Fruit fly (Drosophila melanogaster): ENCODE results near the gene Cds.

The Cds gene

DNA sequence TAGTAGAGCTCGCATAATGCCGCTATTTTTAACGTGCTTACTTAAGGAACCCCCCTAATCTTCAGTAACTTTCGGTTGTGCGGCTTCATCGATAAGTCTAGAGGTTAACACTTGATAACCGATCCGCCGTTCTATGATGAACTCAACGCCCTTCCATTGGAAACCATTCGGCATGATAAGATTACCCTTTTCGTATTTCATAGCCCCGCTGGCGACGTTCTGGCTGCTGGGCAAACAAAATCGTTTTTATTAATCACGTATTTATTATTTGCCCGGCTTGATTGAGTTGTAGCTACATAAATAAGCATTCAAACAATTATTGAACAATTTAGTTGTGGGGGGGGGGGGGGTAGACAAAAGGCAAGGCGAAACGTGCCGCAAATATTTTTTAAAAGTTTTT is 34.0 kb upstream of the Cds start (continued):
- TF ChIP-seq seq (GFP tag; IDR thresholded peaks at IDR 0.05) (no peak), trh (GFP tag; optimal IDR thresholded peaks at IDR 0.05) (no peak), Dad (GFP tag; optimal IDR thresholded peaks at IDR 0.05) (no peak), CG17361 (GFP tag; IDR thresholded peaks at IDR 0.05) (no peak), CG6654 (GFP tag; optimal IDR thresholded peaks at IDR 0.05) (no peak), z (GFP tag; IDR thresholded peaks at IDR 0.05) (no peak), CG34224 (GFP tag; IDR thresholded peaks at IDR 0.05; ENCODE audit: partially characterized antibody) (no peak), CG7556 (GFP tag; optimal IDR thresholded peaks at IDR 0.05) (no peak), CG32772 (GFP tag; IDR thresholded peaks at IDR 0.05) (no peak), pum (GFP tag; optimal IDR thresholded peaks at IDR 0.05) (no peak), Dfd (GFP tag; optimal IDR thresholded peaks at IDR 0.05) (no peak), kay (GFP tag; optimal IDR thresholded peaks at IDR 0.05) (no peak), unpg (GFP tag; optimal IDR thresholded peaks at IDR 0.05) (peak; percentile 11), gfzf (GFP tag; optimal IDR thresholded peaks at IDR 0.05) (no peak), fu2 (GFP tag; optimal IDR thresholded peaks at IDR 0.05) (no peak), HLH3B (GFP tag; IDR thresholded peaks at IDR 0.05) (no peak), H15 (GFP tag; IDR thresholded peaks at IDR 0.05) (no peak), hth (optimal IDR thresholded peaks at IDR 0.05) (no peak), Doc2 (GFP tag; IDR thresholded peaks at IDR 0.05) (no peak), otp (GFP tag; IDR thresholded peaks at IDR 0.05) (0 out of 3 replicates have a peak, but pooled peaks have one; percentile 11), CG15479 (GFP tag; optimal IDR thresholded peaks at IDR 0.05) (no peak), ttk (GFP tag; IDR thresholded peaks at IDR 0.05) (no peak), Optix (GFP tag; IDR thresholded peaks at IDR 0.05) (no peak), CoRest (tag; optimal IDR thresholded peaks at IDR 0.05) (no peak), amos (GFP tag; IDR thresholded peaks at IDR 0.05; ENCODE audit: partially characterized antibody) (no peak), ase (GFP tag; IDR thresholded peaks at IDR 0.05) (no peak), CG10431 (GFP tag; optimal IDR thresholded peaks at IDR 0.05) (no peak), her (GFP tag; optimal IDR thresholded peaks at IDR 0.05) (no peak), CG18599 (GFP tag; optimal IDR thresholded peaks at IDR 0.05) (peak; percentile 48), CG9932 (GFP tag; IDR thresholded peaks at IDR 0.05) (no peak), CG15601 (tag; optimal IDR thresholded peaks at IDR 0.05) (no peak), ash1 (GFP tag; optimal IDR thresholded peaks at IDR 0.05) (no peak), abd-A (tag; optimal IDR thresholded peaks at IDR 0.05) (peak; percentile 80), Atf6 (GFP tag; IDR thresholded peaks at IDR 0.05) (peak; percentile 56; the same call in 1 of the 2 replicates), Xrp1 (GFP tag; IDR thresholded peaks at IDR 0.05) (no peak), odd (GFP tag; optimal IDR thresholded peaks at IDR 0.05) (no peak), lov (optimal IDR thresholded peaks at IDR 0.05) (no peak), lov (GFP tag; IDR thresholded peaks at IDR 0.05) (no peak), HLH54F (GFP tag; optimal IDR thresholded peaks at IDR 0.05) (no peak), bigmax (GFP tag; optimal IDR thresholded peaks at IDR 0.05) (no peak), tll (GFP tag; optimal IDR thresholded peaks at IDR 0.05) (no peak), sisA (GFP tag; IDR thresholded peaks at IDR 0.05) (no peak), CG16813 (GFP tag; IDR thresholded peaks at IDR 0.05; ENCODE audit: partially characterized antibody) (no peak), CG6254 (GFP tag; optimal IDR thresholded peaks at IDR 0.05) (no peak), maf-S (GFP tag; optimal IDR thresholded peaks at IDR 0.05) (no peak), Sox100B (GFP tag; optimal IDR thresholded peaks at IDR 0.05) (no peak), Trl (optimal IDR thresholded peaks at IDR 0.05) (no peak), Trl (GFP tag; optimal IDR thresholded peaks at IDR 0.05) (no peak), CG17612 (GFP tag; IDR thresholded peaks at IDR 0.05) (no peak), Hand (GFP tag; optimal IDR thresholded peaks at IDR 0.05) (no peak), aop (GFP tag; IDR thresholded peaks at IDR 0.05) (no peak), crol (GFP tag; IDR thresholded peaks at IDR 0.05) (peak; percentile 79), PHDP (tag; optimal IDR thresholded peaks at IDR 0.05) (peak; percentile 34)
